Worm (Caenorhabditis elegans): ENCODE data around the gene sams-1.

sams-1 gene

ce11 chrX:11965163-11965562 lies 599 bp upstream of the sams-1 start:
- TF ChIP-seq lin-14 (GFP tag; optimal IDR thresholded peaks at IDR 0.05) (peak; percentile 53), nhr-19 (GFP tag; conservative IDR thresholded peaks at IDR 0.05) (peak; percentile 10), tbx-2 (tag; optimal IDR thresholded peaks at IDR 0.05) (peak; percentile 24), mdl-1 (tag; optimal IDR thresholded peaks at IDR 0.05) (peak in 1 of 2 experiments; percentile 1), snu-23 (GFP tag; optimal IDR thresholded peaks at IDR 0.05) (peak; percentile 13), hlh-17 (GFP tag; optimal IDR thresholded peaks at IDR 0.05; ENCODE audit: borderline replicate concordance) (no peak), nhr-20 (tag; optimal IDR thresholded peaks at IDR 0.05) (peak; percentile 64), grh-1 (GFP tag; IDR thresholded peaks at IDR 0.05) (peak; percentile 65; the same call in 1 of the 2 replicates), nhr-85 (tag) (peak; percentile 84), lin-35 (GFP tag; optimal IDR thresholded peaks at IDR 0.05) (peak in 1 of 2 experiments; percentile 40), sox-4 (tag; optimal IDR thresholded peaks at IDR 0.05) (no peak), lin-39 (tag; optimal IDR thresholded peaks at IDR 0.05) (no peak), elt-3 (tag; optimal IDR thresholded peaks at IDR 0.05) (peak in 2 of 6 experiments; percentile 22 to 81), lsy-2 (tag; optimal IDR thresholded peaks at IDR 0.05) (no peak), nhr-71 (tag; optimal IDR thresholded peaks at IDR 0.05) (peak; percentile 13), ama-1 (optimal IDR thresholded peaks at IDR 0.05) (no peak)

ce11 chrX:11967034-11967433 lies 1.3 kb downstream of the sams-1 start:
- TF ChIP-seq vab-15 (tag; optimal IDR thresholded peaks at IDR 0.05) (no peak), tlp-1 (tag; optimal IDR thresholded peaks at IDR 0.05) (no peak), unc-30 (tag; optimal IDR thresholded peaks at IDR 0.05) (no peak)

- TF ChIP-seq nhr-77 (tag; optimal IDR thresholded peaks at IDR 0.05) (no peak), tlp-1 (tag; optimal IDR thresholded peaks at IDR 0.05) (peak; percentile 21), C04F5.9 (tag; optimal IDR thresholded peaks at IDR 0.05) (no peak), lsy-2 (tag; optimal IDR thresholded peaks at IDR 0.05) (no peak), blmp-1 (tag; optimal IDR thresholded peaks at IDR 0.05) (peak; percentile 12), elt-2 (tag; optimal IDR thresholded peaks at IDR 0.05) (peak; percentile 82), mab-9 (GFP tag; IDR thresholded peaks at IDR 0.05) (no peak), elt-3 (tag; optimal IDR thresholded peaks at IDR 0.05) (peak in 1 of 6 experiments; percentile 19), nhr-85 (tag) (peak; percentile 60)
Observed at ce11 chrX:11968024-11968598, 2.3 kb downstream of the sams-1 start.

- TF ChIP-seq fkh-8 (tag; optimal IDR thresholded peaks at IDR 0.05) (peak; percentile 81), fos-1 (tag; optimal IDR thresholded peaks at IDR 0.05) (no peak), sox-4 (tag; optimal IDR thresholded peaks at IDR 0.05) (no peak), ces-1 (GFP tag; optimal IDR thresholded peaks at IDR 0.05) (no peak), mep-1 (tag; optimal IDR thresholded peaks at IDR 0.05) (peak; percentile 1), alr-1 (tag; optimal IDR thresholded peaks at IDR 0.05; ENCODE audit: borderline replicate concordance) (no peak), elt-3 (tag; optimal IDR thresholded peaks at IDR 0.05) (no peak), aly-2 (tag; optimal IDR thresholded peaks at IDR 0.05) (no peak), snu-23 (GFP tag; optimal IDR thresholded peaks at IDR 0.05) (peak; percentile 4), lin-35 (GFP tag; optimal IDR thresholded peaks at IDR 0.05) (no peak), nhr-237 (tag; optimal IDR thresholded peaks at IDR 0.05) (peak; percentile 19), jun-1 (tag; optimal IDR thresholded peaks at IDR 0.05) (no peak), nhr-77 (tag; optimal IDR thresholded peaks at IDR 0.05) (no peak), mdl-1 (tag; optimal IDR thresholded peaks at IDR 0.05) (no peak), unc-98 (GFP tag; IDR thresholded peaks at IDR 0.05) (no peak), blmp-1 (tag; optimal IDR thresholded peaks at IDR 0.05) (peak; percentile 4), dsc-1 (tag; optimal IDR thresholded peaks at IDR 0.05) (peak; percentile 77), xbp-1 (tag; optimal IDR thresholded peaks at IDR 0.05) (peak; percentile 0), C34B4.2 (tag; optimal IDR thresholded peaks at IDR 0.05) (no peak), unc-86 (tag; optimal IDR thresholded peaks at IDR 0.05) (no peak), lin-14 (GFP tag; optimal IDR thresholded peaks at IDR 0.05) (peak; percentile 26), tlp-1 (tag; optimal IDR thresholded peaks at IDR 0.05) (no peak), nhr-47 (tag; optimal IDR thresholded peaks at IDR 0.05) (peak; percentile 27), pax-3 (tag; optimal IDR thresholded peaks at IDR 0.05) (peak; percentile 21), irx-1 (tag; optimal IDR thresholded peaks at IDR 0.05) (no peak), skn-1 (tag; optimal IDR thresholded peaks at IDR 0.05) (no peak), nhr-71 (tag; optimal IDR thresholded peaks at IDR 0.05) (peak; percentile 42), ceh-82 (tag; optimal IDR thresholded peaks at IDR 0.05) (no peak), nhr-11 (tag; optimal IDR thresholded peaks at IDR 0.05) (no peak), nhr-20 (tag; optimal IDR thresholded peaks at IDR 0.05) (no peak), hpl-2 (GFP tag; optimal IDR thresholded peaks at IDR 0.05) (no peak), sup-37 (GFP tag; optimal IDR thresholded peaks at IDR 0.05) (no peak)
Observed at ce11 chrX:11969085-11969484, 3.3 kb downstream of the sams-1 start.

All from whole organism, L1 larva.